Fruit fly (Drosophila melanogaster): ENCODE results near the gene gny.

The gny gene

DNA sequence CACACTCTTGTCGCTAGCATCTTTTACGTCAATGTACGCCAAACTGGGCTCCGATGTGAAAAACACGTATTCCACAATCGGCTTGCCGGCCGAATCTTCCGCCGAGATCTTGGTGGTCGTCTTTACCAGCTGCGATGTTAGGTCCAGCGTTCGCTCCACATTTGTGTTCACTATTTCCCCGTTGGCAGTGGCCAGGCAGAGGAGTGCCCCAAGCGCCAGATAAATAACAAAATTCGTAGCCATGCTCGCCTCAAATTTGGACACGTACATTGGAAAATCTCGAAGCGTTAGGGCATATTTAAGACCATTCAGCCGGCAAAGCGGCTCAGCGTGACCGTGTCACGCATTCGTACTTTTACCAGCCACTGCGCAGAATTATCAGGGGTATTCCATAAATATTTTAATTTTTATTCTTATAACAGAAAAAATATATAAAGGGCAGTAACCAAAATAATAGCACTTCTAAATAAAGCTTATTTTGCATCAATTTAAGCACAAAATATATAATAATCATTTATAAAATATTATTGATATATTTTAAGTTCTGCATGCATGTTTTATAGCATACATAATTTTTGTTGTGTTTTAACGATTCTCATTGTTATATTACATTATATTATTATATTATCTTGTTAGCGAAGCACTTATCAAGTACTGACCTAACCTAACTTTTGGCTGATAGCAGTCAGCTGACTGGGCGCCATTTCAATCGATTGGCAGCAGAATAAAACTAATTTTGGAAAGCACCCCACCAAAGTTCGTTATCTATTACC, 4.3 kb upstream of the gny start, which contains the start of the genes CG33303 and dpr19 (continued):
- TF ChIP-seq ranshi (GFP tag; IDR thresholded peaks at IDR 0.05) (0 out of 2 replicates have a peak, but pooled peaks have one; percentile 33), CG12942 (GFP tag; optimal IDR thresholded peaks at IDR 0.05) (peak; percentile 38), ac (GFP tag; optimal IDR thresholded peaks at IDR 0.05) (no peak), D19B (GFP tag; optimal IDR thresholded peaks at IDR 0.05) (peak; percentile 21), CG18619 (GFP tag; optimal IDR thresholded peaks at IDR 0.05) (peak; percentile 68), gsb (GFP tag; IDR thresholded peaks at IDR 0.05) (no peak), lola (GFP tag; optimal IDR thresholded peaks at IDR 0.05) (peak in 1 of 3 experiments; percentile 77), CG8924 (tag; optimal IDR thresholded peaks at IDR 0.05) (peak; percentile 90), sd (tag; optimal IDR thresholded peaks at IDR 0.05) (no peak), Chrac-16 (GFP tag; optimal IDR thresholded peaks at IDR 0.05) (peak; percentile 38), usp (GFP tag; optimal IDR thresholded peaks at IDR 0.05) (no peak), CG10209 (GFP tag; optimal IDR thresholded peaks at IDR 0.05) (peak; percentile 66), kay (GFP tag; optimal IDR thresholded peaks at IDR 0.05) (peak; percentile 4), dysf (GFP tag; IDR thresholded peaks at IDR 0.05) (peak; percentile 71; the same call in 1 of the 3 replicates), Side (GFP tag; optimal IDR thresholded peaks at IDR 0.05) (no peak), B-H1 (GFP tag; IDR thresholded peaks at IDR 0.05) (peak; percentile 27; the same call in 1 of the 3 replicates), CG16779 (GFP tag; IDR thresholded peaks at IDR 0.05) (no peak), CG8359 (GFP tag; optimal IDR thresholded peaks at IDR 0.05; ENCODE audit: borderline replicate concordance) (peak; percentile 9), Hr3 (GFP tag; optimal IDR thresholded peaks at IDR 0.05) (peak; percentile 65), Mad (GFP tag; optimal IDR thresholded peaks at IDR 0.05) (no peak), CG12299 (tag; optimal IDR thresholded peaks at IDR 0.05) (peak; percentile 81), ato (GFP tag; IDR thresholded peaks at IDR 0.05; ENCODE audit: partially characterized antibody) (no peak), dpn (GFP tag; optimal IDR thresholded peaks at IDR 0.05) (peak in 1 of 2 experiments; percentile 50), Sry-β (GFP tag; optimal IDR thresholded peaks at IDR 0.05) (no peak), CG4854 (GFP tag; optimal IDR thresholded peaks at IDR 0.05) (no peak), CG4820 (GFP tag; optimal IDR thresholded peaks at IDR 0.05) (peak; percentile 41), nerfin-2 (GFP tag; IDR thresholded peaks at IDR 0.05; ENCODE audit: partially characterized antibody) (no peak), CG9817 (tag; optimal IDR thresholded peaks at IDR 0.05) (peak; percentile 59), CG17802 (tag; optimal IDR thresholded peaks at IDR 0.05) (peak; percentile 18), zen (tag; optimal IDR thresholded peaks at IDR 0.05) (peak; percentile 64), fd96Cb (tag; optimal IDR thresholded peaks at IDR 0.05) (peak; percentile 66), tin (GFP tag; optimal IDR thresholded peaks at IDR 0.05) (peak; percentile 54), Asciz (GFP tag; optimal IDR thresholded peaks at IDR 0.05) (peak; percentile 9), HHEX (GFP tag; optimal IDR thresholded peaks at IDR 0.05) (peak; percentile 71), Xrp1 (GFP tag; IDR thresholded peaks at IDR 0.05) (peak; percentile 76), pan (optimal IDR thresholded peaks at IDR 0.05) (no peak), pan (GFP tag; optimal IDR thresholded peaks at IDR 0.05 in 1 of 2, IDR thresholded peaks at IDR 0.05 in 1 of 2) (peak in 1 of 2 experiments; percentile 64), scrt (GFP tag; optimal IDR thresholded peaks at IDR 0.05) (peak; percentile 59), dm (GFP tag; optimal IDR thresholded peaks at IDR 0.05) (no peak), gem (tag; optimal IDR thresholded peaks at IDR 0.05) (peak; percentile 92), CG17912 (GFP tag; optimal IDR thresholded peaks at IDR 0.05) (peak; percentile 29), CrebB (tag; optimal IDR thresholded peaks at IDR 0.05) (peak; percentile 29), CG12219 (GFP tag; optimal IDR thresholded peaks at IDR 0.05) (no peak), CG1792 (GFP tag; optimal IDR thresholded peaks at IDR 0.05) (no peak), dmrt11E (tag; optimal IDR thresholded peaks at IDR 0.05) (peak; percentile 79), CG31388 (GFP tag; optimal IDR thresholded peaks at IDR 0.05) (no peak), fd102C (GFP tag; optimal IDR thresholded peaks at IDR 0.05) (no peak), Blimp-1 (GFP tag; optimal IDR thresholded peaks at IDR 0.05) (no peak)
